Fruit fly (Drosophila melanogaster) whole organism, prepupa: ENCODE results near the gene CG11693.

Experiments
- CG11762 ChIP-seq: fragments of 200-800 bp; sonication (Bioruptor generic); optimal IDR thresholded peaks from 3 replicates; lab custom pipeline; 2016; ENCODE audit warnings: missing biosample characterization, missing genetic modification characterization; ENCODE audit not compliant: insufficient read depth
- CG1621 ChIP-seq: fragments of 200-800 bp; sonication (Bioruptor generic); optimal IDR thresholded peaks from 3 replicates; lab custom pipeline; 2018; ENCODE audit warnings: missing biosample characterization, mild to moderate bottlenecking, missing genetic modification characterization
- CG32006 ChIP-seq: fragments of 200-800 bp; sonication (Bioruptor generic); optimal IDR thresholded peaks from 3 replicates; lab custom pipeline; 2017; ENCODE audit warnings: missing biosample characterization, mild to moderate bottlenecking, missing genetic modification characterization
- CG7368 ChIP-seq: fragments of 200-800 bp; sonication (Bioruptor generic); optimal IDR thresholded peaks from 3 replicates; lab custom pipeline; 2016; ENCODE audit warnings: missing biosample characterization, missing genetic modification characterization
- CG9139 ChIP-seq: fragments of 200-800 bp; sonication (Bioruptor generic); optimal IDR thresholded peaks from 3 replicates; lab custom pipeline; 2017; ENCODE audit warnings: missing biosample characterization, mild to moderate bottlenecking, missing genetic modification characterization
- Eip78C ChIP-seq: fragments of 200-800 bp; sonication (Bioruptor generic); peaks from one replicate; lab custom pipeline; 2016; ENCODE audit warnings: missing biosample characterization, missing genetic modification characterization
- Ets96B ChIP-seq: fragments of 200-800 bp; optimal IDR thresholded peaks from 2 replicates; lab custom pipeline; 2019; ENCODE audit warnings: missing biosample characterization, mild to moderate bottlenecking, missing genetic modification characterization, moderate library complexity
- Hr39 ChIP-seq: fragments of 200-800 bp; sonication (Bioruptor generic); optimal IDR thresholded peaks from 2 replicates; lab custom pipeline; 2016; ENCODE audit warnings: missing biosample characterization, missing genetic modification characterization
- Sox14 ChIP-seq: fragments of 200-800 bp; sonication (Bioruptor generic); optimal IDR thresholded peaks from 3 replicates; lab custom pipeline; 2016; ENCODE audit warnings: missing biosample characterization, missing genetic modification characterization
- esn ChIP-seq: fragments of 200-800 bp; sonication (Bioruptor generic); optimal IDR thresholded peaks from 2 replicates; lab custom pipeline; 2016; ENCODE audit warnings: missing biosample characterization, mild to moderate bottlenecking, missing genetic modification characterization, moderate library complexity
- fkh ChIP-seq: fragments of 200-800 bp; sonication (Bioruptor generic); optimal IDR thresholded peaks from 3 replicates; lab custom pipeline; 2017; ENCODE audit warnings: missing biosample characterization, mild to moderate bottlenecking, missing genetic modification characterization, moderate library complexity
- svp ChIP-seq: fragments of 200-800 bp; sonication (Bioruptor generic); peaks from one replicate; lab custom pipeline; 2016; ENCODE audit warnings: missing biosample characterization, missing genetic modification characterization

dm6 chr3R:8358004-8358403 lies 47.4 kb upstream of the CG11693 start:
- no peak for TF ChIP-seq CG32006 (GFP tag; lab: Kevin White, UChicago)
- no peak for TF ChIP-seq fkh
- no peak for TF ChIP-seq CG1621 (tag; lab: Kevin White, UChicago)
- TF ChIP-seq Ets96B = no peak
- TF ChIP-seq CG7368 (GFP tag; lab: Kevin White, UChicago) = no peak
- no peak for TF ChIP-seq CG11762 (GFP tag; lab: Kevin White, UChicago)
- no peak for TF ChIP-seq Sox14 (GFP tag; lab: Kevin White, UChicago)
- TF ChIP-seq Hr39 (GFP tag; lab: Kevin White, UChicago) = no peak
- TF ChIP-seq Eip78C (GFP tag; lab: Kevin White, UChicago) = peak; percentile 24
- TF ChIP-seq CG9139 = no peak
- TF ChIP-seq esn (GFP tag; lab: Kevin White, UChicago) = no peak
- no peak for TF ChIP-seq svp (GFP tag; lab: Kevin White, UChicago)
